Fruit fly (Drosophila melanogaster): ENCODE results near the gene Or22a.

Or22a gene

dm6 chr2L:1470772-1471171 lies 49.5 kb upstream of the Or22a start (continued):
- TF ChIP-seq CG6654 (GFP tag; optimal IDR thresholded peaks at IDR 0.05) (no peak), pan (optimal IDR thresholded peaks at IDR 0.05) (no peak), pan (GFP tag; optimal IDR thresholded peaks at IDR 0.05 in 1 of 2, IDR thresholded peaks at IDR 0.05 in 1 of 2) (no peak), CG1603 (tag; optimal IDR thresholded peaks at IDR 0.05) (peak; percentile 33), B-H2 (GFP tag; optimal IDR thresholded peaks at IDR 0.05) (no peak), tap (tag; optimal IDR thresholded peaks at IDR 0.05) (no peak), sens (GFP tag) (peak; percentile 82), croc (GFP tag; conservative IDR thresholded peaks at IDR 0.05) (no peak), Eip74EF (GFP tag; optimal IDR thresholded peaks at IDR 0.05) (no peak), HLH3B (GFP tag; IDR thresholded peaks at IDR 0.05) (0 out of 2 replicates have a peak, but pooled peaks have one; percentile 8), CG1792 (GFP tag; optimal IDR thresholded peaks at IDR 0.05) (no peak), lbe (GFP tag; optimal IDR thresholded peaks at IDR 0.05) (peak; percentile 7), CG14667 (GFP tag; IDR thresholded peaks at IDR 0.05) (no peak), ranshi (GFP tag; IDR thresholded peaks at IDR 0.05) (no peak), dmrt11E (tag; optimal IDR thresholded peaks at IDR 0.05) (peak; percentile 48), Med (GFP tag) (peak; percentile 54), zfh2 (GFP tag; optimal IDR thresholded peaks at IDR 0.05) (no peak), MTF-1 (GFP tag; optimal IDR thresholded peaks at IDR 0.05; ENCODE audit: borderline replicate concordance) (no peak), Side (GFP tag; optimal IDR thresholded peaks at IDR 0.05) (no peak)

dm6 chr2L:1473427-1473826 lies 46.9 kb upstream of the Or22a start:
- TF ChIP-seq Hr39 (optimal IDR thresholded peaks at IDR 0.05) (no peak), Dp (GFP tag; optimal IDR thresholded peaks at IDR 0.05) (no peak), ken (GFP tag; IDR thresholded peaks at IDR 0.05) (peak; percentile 56; the same call in 1 of the 3 replicates), CG12942 (GFP tag; optimal IDR thresholded peaks at IDR 0.05) (no peak), Sin3A (optimal IDR thresholded peaks at IDR 0.05) (no peak), Awh (GFP tag; IDR thresholded peaks at IDR 0.05) (peak; percentile 27; the same call in 1 of the 2 replicates), usp (GFP tag; optimal IDR thresholded peaks at IDR 0.05) (no peak), Dip2 (GFP tag; IDR thresholded peaks at IDR 0.05) (no peak), CG16815 (GFP tag; optimal IDR thresholded peaks at IDR 0.05) (peak; percentile 59), CG10654 (GFP tag; optimal IDR thresholded peaks at IDR 0.05) (peak; percentile 13), chinmo (GFP tag; IDR thresholded peaks at IDR 0.05; ENCODE audit: partially characterized antibody) (0 out of 4 replicates have a peak, but pooled peaks have one; percentile 56), CG31224 (GFP tag; IDR thresholded peaks at IDR 0.05) (no peak), CG10959 (GFP tag; IDR thresholded peaks at IDR 0.05) (peak; percentile 80), ro (GFP tag; IDR thresholded peaks at IDR 0.05) (no peak; the same call in 1 of the 2 replicates), Bgb (GFP tag; IDR thresholded peaks at IDR 0.05; ENCODE audit: partially characterized antibody) (no peak), Blimp-1 (GFP tag; optimal IDR thresholded peaks at IDR 0.05) (peak; percentile 44), CG5245 (GFP tag; optimal IDR thresholded peaks at IDR 0.05) (no peak), HLH4C (GFP tag; IDR thresholded peaks at IDR 0.05; ENCODE audit: partially characterized antibody) (no peak), Med (GFP tag) (peak; percentile 84), CG2202 (tag; optimal IDR thresholded peaks at IDR 0.05) (peak; percentile 5), D (optimal IDR thresholded peaks at IDR 0.05) (no peak), D (GFP tag; optimal IDR thresholded peaks at IDR 0.05) (peak; percentile 57), gsb-n (tag; optimal IDR thresholded peaks at IDR 0.05) (no peak), CkIIα-i1 (GFP tag; IDR thresholded peaks at IDR 0.05) (no peak), salm (tag; optimal IDR thresholded peaks at IDR 0.05) (no peak), CG12104 (GFP tag; optimal IDR thresholded peaks at IDR 0.05) (no peak), Adf1 (GFP tag; IDR thresholded peaks at IDR 0.05) (no peak), CG6791 (GFP tag; IDR thresholded peaks at IDR 0.05; ENCODE audit: partially characterized antibody) (no peak), Pdp1 (GFP tag; optimal IDR thresholded peaks at IDR 0.05) (peak; percentile 11 to 36), Elba2 (GFP tag; optimal IDR thresholded peaks at IDR 0.05) (no peak), CG17361 (GFP tag; IDR thresholded peaks at IDR 0.05) (peak; percentile 44; the same call in 1 of the 3 replicates), lmd (GFP tag; IDR thresholded peaks at IDR 0.05) (peak; percentile 69), crol (GFP tag; IDR thresholded peaks at IDR 0.05) (peak; percentile 62), wek (GFP tag; optimal IDR thresholded peaks at IDR 0.05) (no peak), MTF-1 (GFP tag; optimal IDR thresholded peaks at IDR 0.05; ENCODE audit: borderline replicate concordance) (no peak)
